Worm (Caenorhabditis elegans) whole organism, young adult: ENCODE measurements around the gene srsx-31.

Experiments used
- B0019.2 ChIP-seq: fragments of 200-800 bp; sonication (Bioruptor generic); conservative IDR thresholded peaks from 2 replicates; pipeline ENCODE4 v1.3.6; 2022; ENCODE audit warnings: missing genetic modification reagents, missing genetic modification characterization, missing compliant biosample characterization
- F49E8.2 ChIP-seq: sonication (generic microtip); optimal IDR thresholded peaks from 3 replicates; lab custom pipeline; 2017; ENCODE audit warnings: missing genetic modification characterization, mild to moderate bottlenecking, missing compliant biosample characterization, antibody characterized with exemption, moderate library complexity; ENCODE audit not compliant: insufficient read depth
- bed-1 ChIP-seq: fragments of 200-800 bp; sonication (Bioruptor generic); IDR thresholded peaks from 2 replicates; pipeline ENCODE4 v1.3.6; 2022; ENCODE audit warnings: missing genetic modification reagents, missing genetic modification characterization, missing compliant biosample characterization

ce11 chrV:11299406-11299805 lies 44.5 kb upstream of the srsx-31 start:
- TF ChIP-seq F49E8.2 (no peak), B0019.2 (GFP tag; lab: Robert Waterston, UW) (no peak), bed-1 (GFP tag; lab: Robert Waterston, UW) (no peak)
